Fruit fly (Drosophila melanogaster) S2 (cell line): ENCODE data around the gene Cby.
A peak's percentile ranks its signal among the peaks of the same experiment; 100 is the strongest.

ENCODE experiments used
- CG8478 ChIP-seq: fragments of >200 bp; optimal IDR thresholded peaks from 2 replicates; lab custom pipeline; 2018
- CTCF ChIP-seq, 2 experiments: fragments of >200 bp; optimal IDR thresholded peaks; 2 replicates each; lab custom pipeline; 2018

The Cby gene

dm6 chr3R:21846559-21846958, 21.2 kb upstream of the Cby start, which contains the start of gene Gr93d:
TSS of gene Gr93d (minus strand) at chr3R:21846659.
- TF ChIP-seq CG8478 (lab: Kevin White, UChicago) (no peak), CTCF (optimal IDR thresholded peaks at IDR 0.05; lab: Kevin White, UChicago) (no peak)

dm6 chr3R:21847438-21847837, 20.4 kb upstream of the Cby start:
- TF ChIP-seq CTCF (optimal IDR thresholded peaks at IDR 0.05; lab: Kevin White, UChicago): no peak
- no peak for TF ChIP-seq CG8478 (lab: Kevin White, UChicago)

- TF ChIP-seq CTCF (optimal IDR thresholded peaks at IDR 0.05; lab: Kevin White, UChicago): no peak
- no peak for TF ChIP-seq CG8478 (lab: Kevin White, UChicago)
Observed at dm6 chr3R:21848271-21848670, 19.5 kb upstream of the Cby start.

- TF ChIP-seq CTCF (optimal IDR thresholded peaks at IDR 0.05; lab: Kevin White, UChicago) (no peak), CG8478 (lab: Kevin White, UChicago) (no peak)
Observed at dm6 chr3R:21848987-21849442, 18.8 kb upstream of the Cby start.

dm6 chr3R:21849988-21850460, 17.8 kb upstream of the Cby start:
- TF ChIP-seq CTCF (optimal IDR thresholded peaks at IDR 0.05; lab: Kevin White, UChicago) (peak in 1 of 2 experiments; percentile 6), CG8478 (lab: Kevin White, UChicago) (no peak)

- no peak for TF ChIP-seq CTCF (optimal IDR thresholded peaks at IDR 0.05; lab: Kevin White, UChicago)
- no peak for TF ChIP-seq CG8478 (lab: Kevin White, UChicago)
Observed at dm6 chr3R:21851592-21852578, 15.9 kb upstream of the Cby start.

- TF ChIP-seq CTCF (optimal IDR thresholded peaks at IDR 0.05; lab: Kevin White, UChicago): no peak
- TF ChIP-seq CG8478 (lab: Kevin White, UChicago): no peak
Observed at dm6 chr3R:21852579-21853233, 15.1 kb upstream of the Cby start.

dm6 chr3R:21853618-21854573, 13.9 kb upstream of the Cby start:
- TF ChIP-seq CTCF (optimal IDR thresholded peaks at IDR 0.05; lab: Kevin White, UChicago) (no peak), CG8478 (lab: Kevin White, UChicago) (no peak)

dm6 chr3R:21854574-21855468, 13.0 kb upstream of the Cby start:
- TF ChIP-seq CG8478 (lab: Kevin White, UChicago) (no peak), CTCF (optimal IDR thresholded peaks at IDR 0.05; lab: Kevin White, UChicago) (no peak)

dm6 chr3R:21855469-21855826, 12.4 kb upstream of the Cby start:
- TF ChIP-seq CTCF (optimal IDR thresholded peaks at IDR 0.05; lab: Kevin White, UChicago): no peak
- no peak for TF ChIP-seq CG8478 (lab: Kevin White, UChicago)

dm6 chr3R:21856098-21856872, 11.5 kb upstream of the Cby start, which contains the start of gene glec:
TSS of gene glec (minus strand) at chr3R:21856266.
- TF ChIP-seq CG8478 (lab: Kevin White, UChicago): no peak
- peak in 1 of 2 experiments; percentile 22 for TF ChIP-seq CTCF (optimal IDR thresholded peaks at IDR 0.05; lab: Kevin White, UChicago)

- TF ChIP-seq CTCF (optimal IDR thresholded peaks at IDR 0.05; lab: Kevin White, UChicago): no peak
- no peak for TF ChIP-seq CG8478 (lab: Kevin White, UChicago)
Observed at dm6 chr3R:21856873-21857243, 10.9 kb upstream of the Cby start.
